Worm (Caenorhabditis elegans): ENCODE data around the gene trf-1.

trf-1 gene

DNA sequence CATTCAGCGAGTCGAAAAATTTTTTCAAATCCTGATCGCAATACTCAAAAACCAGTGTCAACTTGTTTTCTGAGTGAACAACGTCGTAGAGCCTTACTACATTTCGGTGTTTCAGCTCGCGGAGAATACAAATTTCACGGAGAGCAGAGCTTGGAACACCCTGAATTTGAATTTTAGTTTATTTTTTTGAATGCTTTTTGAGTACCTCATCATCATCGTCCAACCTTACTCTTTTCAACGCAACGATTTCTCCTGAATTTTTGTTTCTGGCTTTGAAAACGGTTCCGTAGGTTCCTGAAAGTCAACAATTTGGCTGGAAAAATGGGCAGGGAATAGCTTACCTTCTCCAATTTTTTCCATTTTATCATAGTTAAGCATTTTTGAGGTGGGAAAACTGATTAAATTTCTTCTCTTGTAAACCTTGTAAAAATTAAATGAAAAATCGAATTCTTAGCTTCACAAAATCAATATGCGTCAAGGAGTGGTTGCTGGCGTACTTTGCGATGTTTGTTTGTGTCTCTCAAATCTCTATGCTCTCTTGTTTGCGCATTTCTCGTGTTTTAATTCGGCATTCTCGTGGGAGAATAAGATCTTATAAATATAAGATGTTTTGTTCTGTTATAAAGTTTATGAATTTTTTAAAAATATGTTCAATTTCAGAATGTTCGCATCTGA, 35.8 kb downstream of the trf-1 start, which contains the start of gene cdk-5 (continued):
- TF ChIP-seq unc-62 (GFP tag; optimal IDR thresholded peaks at IDR 0.05) = no peak
- TF ChIP-seq cebp-1 (GFP tag; IDR thresholded peaks at IDR 0.05) = no peak
- TF ChIP-seq cebp-1 (tag; optimal IDR thresholded peaks at IDR 0.05) = peak; percentile 68
- TF ChIP-seq ZK185.1 (tag; optimal IDR thresholded peaks at IDR 0.05; ENCODE audit: poor library complexity, severe bottlenecking) = no peak
- no peak for TF ChIP-seq T07F8.4 (tag; optimal IDR thresholded peaks at IDR 0.05)
- TF ChIP-seq egrh-3 (GFP tag; IDR thresholded peaks at IDR 0.05) = no peak
- peak; percentile 81 for TF ChIP-seq nfyb-1 (GFP tag; IDR thresholded peaks at IDR 0.05)
- no peak for TF ChIP-seq aptf-2 (GFP tag; conservative IDR thresholded peaks at IDR 0.05)
- no peak for TF ChIP-seq ceh-58 (GFP tag; IDR thresholded peaks at IDR 0.05)
- TF ChIP-seq rec-8 (tag; optimal IDR thresholded peaks at IDR 0.05) = no peak
- TF ChIP-seq dpff-1 (tag; optimal IDR thresholded peaks at IDR 0.05) = no peak
- no peak for TF ChIP-seq hlh-12 (tag; optimal IDR thresholded peaks at IDR 0.05)
- no peak for TF ChIP-seq aptf-3 (GFP tag; IDR thresholded peaks at IDR 0.05)
- TF ChIP-seq T26A5.8 (tag; optimal IDR thresholded peaks at IDR 0.05) = no peak
- TF ChIP-seq attf-6 (GFP tag; IDR thresholded peaks at IDR 0.05) = no peak
- peak; percentile 11 for TF ChIP-seq dpl-1 (GFP tag; optimal IDR thresholded peaks at IDR 0.05)
- TF ChIP-seq tbx-9 (tag; optimal IDR thresholded peaks at IDR 0.05; ENCODE audit: borderline replicate concordance) = no peak
- TF ChIP-seq ztf-6 (GFP tag; IDR thresholded peaks at IDR 0.05) = no peak
- TF ChIP-seq pbrm-1 (GFP tag; IDR thresholded peaks at IDR 0.05) = peak; percentile 77; the same call in 1 of the 2 replicates
- peak; percentile 24 for TF ChIP-seq snpc-1.3 (tag; optimal IDR thresholded peaks at IDR 0.05; ENCODE audit: insufficient read depth)
- TF ChIP-seq K11D2.4 (GFP tag; IDR thresholded peaks at IDR 0.05) = peak; percentile 69
- TF ChIP-seq zim-3 (tag; optimal IDR thresholded peaks at IDR 0.05) = no peak
- TF ChIP-seq F52B5.7 (tag; optimal IDR thresholded peaks at IDR 0.05) = no peak
- no peak for TF ChIP-seq F55B11.4 (tag; optimal IDR thresholded peaks at IDR 0.05; ENCODE audit: borderline replicate concordance, insufficient read depth)
- TF ChIP-seq hlh-26 (GFP tag; conservative IDR thresholded peaks at IDR 0.05) = no peak
- TF ChIP-seq Y95B8A.8 (GFP tag; IDR thresholded peaks at IDR 0.05) = no peak
- TF ChIP-seq tbp1 (GFP tag; optimal IDR thresholded peaks at IDR 0.05) = peak; percentile 51
- TF ChIP-seq lsy-27 (tag; optimal IDR thresholded peaks at IDR 0.05; ENCODE audit: borderline replicate concordance, insufficient read depth) = no peak
- TF ChIP-seq repo-1 (tag; optimal IDR thresholded peaks at IDR 0.05) = peak; percentile 69
- TF ChIP-seq C17E4.6 (GFP tag; IDR thresholded peaks at IDR 0.05) = no peak
- TF ChIP-seq F49E8.2 (tag; optimal IDR thresholded peaks at IDR 0.05; ENCODE audit: insufficient read depth) = no peak
- TF ChIP-seq Y56A3A.18 (GFP tag; IDR thresholded peaks at IDR 0.05) = peak; percentile 52; the same call in 1 of the 2 replicates
- TF ChIP-seq sptf-2 (GFP tag; optimal IDR thresholded peaks at IDR 0.05) = no peak
- TF ChIP-seq hrde-1 (tag; optimal IDR thresholded peaks at IDR 0.05; ENCODE audit: borderline replicate concordance) = no peak
- no peak for TF ChIP-seq B0019.2 (GFP tag; conservative IDR thresholded peaks at IDR 0.05)
- TF ChIP-seq sdz-38 (tag; optimal IDR thresholded peaks at IDR 0.05) = no peak
- no peak for TF ChIP-seq lin-26 (GFP tag; IDR thresholded peaks at IDR 0.05)
- peak in 1 of 2 experiments; percentile 46 for TF ChIP-seq let-607 (tag; optimal IDR thresholded peaks at IDR 0.05)
- TF ChIP-seq lag-1 (GFP tag; IDR thresholded peaks at IDR 0.05) = no peak
- TF ChIP-seq Y53F4B.3 (GFP tag; IDR thresholded peaks at IDR 0.05) = no peak
- no peak for TF ChIP-seq B0035.1 (tag; optimal IDR thresholded peaks at IDR 0.05)
- peak; percentile 87; the same call in 1 of the 2 replicates for TF ChIP-seq Y53G8AR.9 (GFP tag; conservative IDR thresholded peaks at IDR 0.05)
- no peak for TF ChIP-seq nfya-1 (tag; optimal IDR thresholded peaks at IDR 0.05; ENCODE audit: borderline replicate concordance, insufficient read depth)
- TF ChIP-seq F57C9.4 (tag; optimal IDR thresholded peaks at IDR 0.05) = no peak
- TF ChIP-seq ztf-22 (GFP tag; optimal IDR thresholded peaks at IDR 0.05) = no peak
- TF ChIP-seq rpc-1 (optimal IDR thresholded peaks at IDR 0.05) = no peak
- no peak for TF ChIP-seq rpc-1 (tag; optimal IDR thresholded peaks at IDR 0.05)
